Worm (Caenorhabditis elegans) whole organism, late embryonic: ENCODE data around the gene Y61A9LA.7.

Experiments used
- C38D4.7 ChIP-seq: fragments of 200-800 bp; sonication (Bioruptor generic); optimal IDR thresholded peaks from 2 replicates; lab custom pipeline; 2018; ENCODE audit warnings: mild to moderate bottlenecking, missing genetic modification characterization, moderate library complexity, missing compliant biosample characterization
- F13H6.1 ChIP-seq: sonication (generic microtip); optimal IDR thresholded peaks from 2 replicates; lab custom pipeline; 2016; ENCODE audit warnings: missing genetic modification characterization, missing compliant biosample characterization
- elt-2 ChIP-seq: sonication (generic microtip); optimal IDR thresholded peaks from 2 replicates; lab custom pipeline; 2016; ENCODE audit warnings: missing genetic modification reagents, missing genetic modification characterization, missing compliant biosample characterization
- hlh-15 ChIP-seq: sonication (generic microtip); optimal IDR thresholded peaks from 2 replicates; lab custom pipeline; 2016; ENCODE audit warnings: missing genetic modification characterization, missing compliant biosample characterization
- nhr-11 ChIP-seq: fragments of 150-350 bp; optimal IDR thresholded peaks from 2 replicates; lab custom pipeline; 2014; ENCODE audit warnings: missing biosample characterization, missing genetic modification characterization
- odd-2 ChIP-seq: sonication (generic microtip); optimal IDR thresholded peaks from 2 replicates; lab custom pipeline; 2017; ENCODE audit warnings: antibody characterized with exemption, mild to moderate bottlenecking, missing genetic modification characterization, missing compliant biosample characterization

- TF ChIP-seq odd-2 (tag; lab: Kevin White, UChicago) (no peak), elt-2 (tag; lab: Kevin White, UChicago) (no peak), F13H6.1 (tag; lab: Kevin White, UChicago) (no peak), C38D4.7 (no peak), nhr-11 (tag; lab: Kevin White, UChicago) (no peak), hlh-15 (no peak)
Measured at ce11 chrV:4585009-4585408, 25.4 kb upstream of the Y61A9LA.7 start, which contains the start of gene Y61A9LA.1.
